Worm (Caenorhabditis elegans) whole organism, L3 larva: Measurements from ENCODE around the gene F56C9.8.

ENCODE experiments used
- ZK546.5 ChIP-seq: sonication (generic microtip); optimal IDR thresholded peaks from 2 replicates; lab custom pipeline; 2017; ENCODE audit warnings: missing biosample characterization, missing genetic modification characterization
- ama-1 ChIP-seq: fragments of 150-350 bp; optimal IDR thresholded peaks from 2 replicates; lab custom pipeline; 2018
- nfya-1 ChIP-seq: sonication (generic microtip); optimal IDR thresholded peaks from 2 replicates; lab custom pipeline; 2017; ENCODE audit warnings: missing genetic modification characterization, mild to moderate bottlenecking, missing compliant biosample characterization, antibody characterized with exemption, moderate library complexity; ENCODE audit not compliant: insufficient read depth
- nhr-11 ChIP-seq: fragments of 150-350 bp; optimal IDR thresholded peaks from 2 replicates; lab custom pipeline; 2014; ENCODE audit warnings: missing biosample characterization, missing genetic modification characterization
- nhr-23 ChIP-seq: fragments of 150-350 bp; optimal IDR thresholded peaks from 2 replicates; lab custom pipeline; 2014; ENCODE audit warnings: missing biosample characterization, missing genetic modification reagents, missing genetic modification characterization
- nhr-25 ChIP-seq: sonication (generic microtip); optimal IDR thresholded peaks from 2 replicates; lab custom pipeline; 2017; ENCODE audit warnings: missing biosample characterization, missing genetic modification characterization
- nhr-77 ChIP-seq: fragments of 150-350 bp; optimal IDR thresholded peaks from 2 replicates; lab custom pipeline; 2014; ENCODE audit warnings: missing biosample characterization, missing genetic modification characterization
- snpc-4 ChIP-seq: fragments of 150-350 bp; optimal IDR thresholded peaks from 2 replicates; lab custom pipeline; 2014; ENCODE audit warnings: missing biosample characterization, missing genetic modification characterization
- tbx-2 ChIP-seq: sonication (generic microtip); optimal IDR thresholded peaks from 2 replicates; lab custom pipeline; 2016; ENCODE audit warnings: mild to moderate bottlenecking, missing genetic modification characterization, missing compliant biosample characterization
- unc-62 ChIP-seq: fragments of 150-350 bp; sonication (generic microtip); optimal IDR thresholded peaks from 4 replicates; lab custom pipeline; 2014; ENCODE audit warnings: missing biosample characterization, missing genetic modification reagents, missing genetic modification characterization
- zag-1 ChIP-seq: fragments of 150-350 bp; optimal IDR thresholded peaks from 2 replicates; lab custom pipeline; 2014; ENCODE audit warnings: missing biosample characterization, missing genetic modification characterization

DNA sequence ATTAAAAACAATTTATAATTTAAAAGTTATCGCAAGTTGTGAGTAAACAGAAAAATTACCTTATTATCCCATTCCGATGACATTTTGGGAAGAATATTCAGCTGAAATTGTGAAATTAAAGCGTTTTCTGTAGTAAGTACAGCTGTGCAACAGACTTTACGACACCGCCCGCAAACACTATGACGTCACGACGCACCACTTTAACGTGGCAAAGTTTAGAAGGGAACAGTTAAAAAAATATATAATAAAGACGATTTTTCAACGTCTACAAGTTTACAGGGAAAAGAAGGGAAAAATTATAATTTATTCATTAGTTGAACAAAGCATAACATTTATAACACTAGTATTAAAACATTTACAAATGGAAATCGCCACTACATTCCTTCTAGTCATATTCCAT lies 34.6 kb upstream of the F56C9.8 start, which contains the start of gene F08F8.9:
- no peak for TF ChIP-seq zag-1
- TF ChIP-seq nhr-11 (tag; lab: Kevin White, UChicago), result no peak
- no peak for TF ChIP-seq tbx-2 (tag; lab: Kevin White, UChicago)
- TF ChIP-seq nhr-25 (tag; lab: Kevin White, UChicago), result no peak
- no peak for TF ChIP-seq nhr-77
- no peak for TF ChIP-seq ama-1 (lab: Kevin White, UChicago)
- TF ChIP-seq unc-62, result no peak
- TF ChIP-seq snpc-4 (tag; lab: Kevin White, UChicago), result no peak
- TF ChIP-seq ZK546.5 (tag; lab: Kevin White, UChicago), result no peak
- no peak for TF ChIP-seq nhr-23
- TF ChIP-seq nfya-1 (tag; lab: Kevin White, UChicago), result no peak
